Worm (Caenorhabditis elegans) whole organism, L4/young adult: Measurements from ENCODE around the gene pqn-36.

Experiments used
- W03F9.2 ChIP-seq: fragments of 150-350 bp; optimal IDR thresholded peaks from 2 replicates; lab custom pipeline; 2014; ENCODE audit warnings: missing biosample characterization, missing genetic modification characterization
- dao-5 ChIP-seq: sonication (generic microtip); optimal IDR thresholded peaks from 2 replicates; lab custom pipeline; 2016; ENCODE audit warnings: missing genotype, missing genetic modification characterization, moderate library complexity, missing compliant biosample characterization
- him-1 ChIP-seq: sonication (generic microtip); optimal IDR thresholded peaks from 2 replicates; lab custom pipeline; 2016; ENCODE audit warnings: missing genotype, missing genetic modification reagents, missing genetic modification characterization, missing compliant biosample characterization

ce11 chrX:15440744-15441685, 25.7 kb upstream of the pqn-36 start, which contains the start of gene mocs-1:
- no peak for TF ChIP-seq him-1 (tag; lab: Kevin White, UChicago)
- no peak for TF ChIP-seq W03F9.2 (tag; lab: Kevin White, UChicago)
- TF ChIP-seq dao-5 = no peak
